Worm (Caenorhabditis elegans): ENCODE results near the gene cyp-13A10.

- TF ChIP-seq ztf-23 (GFP tag; IDR thresholded peaks at IDR 0.05) (no peak), ztf-29 (GFP tag; IDR thresholded peaks at IDR 0.05) (no peak)
Measured at ce11 chrII:9665577-9665976, 2.9 kb upstream of the cyp-13A10 start, which contains the start of gene ZK1320.5.

Measured in whole organism, midembryonic.